Worm (Caenorhabditis elegans) whole organism, L4 larva: ENCODE data around the gene endu-2.

ENCODE experiments used
- T20F7.1 ChIP-seq: fragments of 200-800 bp; sonication (Bioruptor generic); optimal IDR thresholded peaks from 2 replicates; lab custom pipeline; 2018; ENCODE audit warnings: mild to moderate bottlenecking, missing genetic modification characterization, missing compliant biosample characterization
- aha-1 ChIP-seq: fragments of 150-350 bp; peaks from one replicate; lab custom pipeline; 2014; ENCODE audit warnings: missing biosample characterization, missing genetic modification characterization
- ceh-20 ChIP-seq: fragments of 200-800 bp; sonication (Bioruptor generic); IDR thresholded peaks from 2 replicates; pipeline ENCODE4 v1.3.6; 2022; ENCODE audit warnings: missing genetic modification reagents, missing genetic modification characterization, missing compliant biosample characterization
- daf-12 ChIP-seq: fragments of 150-350 bp; optimal IDR thresholded peaks from 2 replicates; lab custom pipeline; 2014; ENCODE audit warnings: missing biosample characterization, missing genetic modification reagents, missing genetic modification characterization
- daf-16 ChIP-seq, 3 experiments: sonication (generic microtip); optimal IDR thresholded peaks; 2 replicates each; lab custom pipeline; 2016 to 2017; ENCODE audit warnings: missing genetic modification characterization in 3 of 3, missing genetic modification reagents in 3 of 3, mild to moderate bottlenecking in 2 of 3, missing compliant biosample characterization in 2 of 3, missing biosample characterization in 1 of 3, moderate library complexity in 1 of 3
- dmd-6 ChIP-seq: fragments of 200-800 bp; sonication (Bioruptor generic); IDR thresholded peaks from 2 replicates; pipeline ENCODE4 v1.3.6; 2022; ENCODE audit warnings: missing genetic modification reagents, missing genetic modification characterization, missing compliant biosample characterization
- dpl-1 ChIP-seq: fragments of 150-350 bp; optimal IDR thresholded peaks from 2 replicates; lab custom pipeline; 2014; ENCODE audit warnings: missing biosample characterization, missing genetic modification reagents, missing genetic modification characterization
- dve-1 ChIP-seq: sonication (generic microtip); optimal IDR thresholded peaks from 2 replicates; lab custom pipeline; 2017; ENCODE audit warnings: antibody characterized with exemption, mild to moderate bottlenecking, missing genetic modification characterization, missing compliant biosample characterization; ENCODE audit not compliant: insufficient read depth
- gei-8 ChIP-seq: fragments of 200-800 bp; sonication (Bioruptor generic); optimal IDR thresholded peaks from 2 replicates; lab custom pipeline; 2018; ENCODE audit warnings: mild to moderate bottlenecking, missing genetic modification characterization, missing compliant biosample characterization
- hlh-11 ChIP-seq: fragments of 200-800 bp; sonication (Bioruptor generic); optimal IDR thresholded peaks from 2 replicates; lab custom pipeline; 2018; ENCODE audit warnings: mild to moderate bottlenecking, missing genetic modification characterization, missing compliant biosample characterization
- hlh-30 ChIP-seq: sonication (generic microtip); optimal IDR thresholded peaks from 2 replicates; lab custom pipeline; 2017; ENCODE audit warnings: antibody characterized with exemption, mild to moderate bottlenecking, missing genetic modification characterization, missing compliant biosample characterization; ENCODE audit not compliant: insufficient read depth
- lin-1 ChIP-seq: fragments of 200-800 bp; sonication (Bioruptor generic); IDR thresholded peaks from 2 replicates; pipeline ENCODE4 v1.3.6; 2022; ENCODE audit warnings: missing genetic modification reagents, missing genetic modification characterization, missing compliant biosample characterization
- lsy-2 ChIP-seq, 2 experiments: fragments of 150-350 bp in 1 of 2; sonication (generic microtip) in 1 of 2; optimal IDR thresholded peaks; 2 replicates each; lab custom pipeline; 2014 to 2017; ENCODE audit warnings: missing biosample characterization in 2 of 2, missing genetic modification characterization in 2 of 2
- madf-5 ChIP-seq, 2 experiments: fragments of 200-800 bp; sonication (Bioruptor generic); IDR thresholded peaks; 2 replicates each; pipeline ENCODE4 v1.3.6; 2022; ENCODE audit warnings: missing compliant biosample characterization in 2 of 2, missing genetic modification characterization in 2 of 2
- madf-9 ChIP-seq: fragments of 200-800 bp; sonication (Bioruptor generic); conservative IDR thresholded peaks from 2 replicates; pipeline ENCODE4 v1.3.6; 2022; ENCODE audit warnings: missing genetic modification reagents, missing genetic modification characterization, missing compliant biosample characterization
- mdl-1 ChIP-seq, 2 experiments: fragments of 150-350 bp in 1 of 2; sonication (generic microtip) in 1 of 2; optimal IDR thresholded peaks; 2 replicates each; lab custom pipeline; 2014 to 2017; ENCODE audit warnings: missing biosample characterization in 2 of 2, missing genetic modification characterization in 2 of 2
- mdt-29 ChIP-seq: fragments of 200-800 bp; sonication (Bioruptor generic); IDR thresholded peaks from 2 replicates; pipeline ENCODE4 v1.3.6; 2022; ENCODE audit warnings: missing genetic modification reagents, missing genetic modification characterization, missing compliant biosample characterization
- mep-1 ChIP-seq: fragments of 150-350 bp; sonication (generic microtip); optimal IDR thresholded peaks from 3 replicates; lab custom pipeline; 2014; ENCODE audit warnings: missing biosample characterization, missing genetic modification characterization
- mes-2 ChIP-seq: sonication (generic microtip); optimal IDR thresholded peaks from 2 replicates; lab custom pipeline; 2016; ENCODE audit warnings: missing genotype, mild to moderate bottlenecking, missing genetic modification characterization, missing compliant biosample characterization; ENCODE audit not compliant: poor library complexity, severe bottlenecking
- mxl-3 ChIP-seq: fragments of 200-800 bp; sonication (Bioruptor generic); optimal IDR thresholded peaks from 2 replicates; lab custom pipeline; 2018; ENCODE audit warnings: mild to moderate bottlenecking, missing genetic modification characterization, missing compliant biosample characterization
- nhr-10 ChIP-seq: fragments of 150-350 bp; optimal IDR thresholded peaks from 2 replicates; lab custom pipeline; 2014; ENCODE audit warnings: missing biosample characterization, missing genetic modification characterization
- nhr-28 ChIP-seq: fragments of 150-350 bp; optimal IDR thresholded peaks from 2 replicates; lab custom pipeline; 2014; ENCODE audit warnings: missing biosample characterization, missing genetic modification characterization
- nhr-41 ChIP-seq: fragments of 200-800 bp; sonication (Bioruptor generic); IDR thresholded peaks from 2 replicates; pipeline ENCODE4 v1.3.6; 2022; ENCODE audit warnings: missing genetic modification reagents, missing genetic modification characterization, missing compliant biosample characterization
- nhr-48 ChIP-seq: sonication (generic microtip); optimal IDR thresholded peaks from 2 replicates; lab custom pipeline; 2016; ENCODE audit warnings: mild to moderate bottlenecking, missing genetic modification characterization, missing compliant biosample characterization
- nhr-77 ChIP-seq: fragments of 150-350 bp; optimal IDR thresholded peaks from 2 replicates; lab custom pipeline; 2014; ENCODE audit warnings: missing biosample characterization, missing genetic modification characterization
- php-3 ChIP-seq: fragments of 200-800 bp; sonication (Bioruptor generic); IDR thresholded peaks from 2 replicates; pipeline ENCODE4 v1.3.6; 2022; ENCODE audit warnings: missing genetic modification reagents, missing genetic modification characterization, missing compliant biosample characterization
- pqm-1 ChIP-seq: sonication (generic microtip); optimal IDR thresholded peaks from 2 replicates; lab custom pipeline; 2017; ENCODE audit warnings: missing biosample characterization, missing genetic modification characterization
- sdz-12 ChIP-seq: fragments of 200-800 bp; sonication (Bioruptor generic); optimal IDR thresholded peaks from 2 replicates; lab custom pipeline; 2018; ENCODE audit warnings: mild to moderate bottlenecking, missing genetic modification characterization, missing compliant biosample characterization
- tag-97 ChIP-seq: fragments of 200-800 bp; sonication (Bioruptor generic); IDR thresholded peaks from 2 replicates; pipeline ENCODE4 v1.3.6; 2022; ENCODE audit warnings: missing genetic modification characterization, missing compliant biosample characterization
- unc-39 ChIP-seq: sonication (generic microtip); optimal IDR thresholded peaks from 2 replicates; lab custom pipeline; 2017; ENCODE audit warnings: missing biosample characterization, missing genetic modification characterization
- unc-62 ChIP-seq, 3 experiments: fragments of 150-350 bp in 1 of 3; sonication (generic microtip); optimal IDR thresholded peaks in 2 of 3; peaks in 1 of 3; 1 replicate in 1 of 3; 2 replicates in 2 of 3; lab custom pipeline; 2014 to 2017; ENCODE audit warnings: missing biosample characterization in 3 of 3, missing genetic modification characterization in 3 of 3, missing genetic modification reagents in 3 of 3, missing genotype in 1 of 3
- zip-2 ChIP-seq: fragments of 150-350 bp; optimal IDR thresholded peaks from 2 replicates; lab custom pipeline; 2014; ENCODE audit warnings: missing biosample characterization, missing genetic modification characterization
- ztf-7 ChIP-seq: fragments of 150-350 bp; optimal IDR thresholded peaks from 2 replicates; lab custom pipeline; 2014; ENCODE audit warnings: missing biosample characterization, missing genetic modification characterization

The endu-2 gene

ce11 chrX:8210999-8211398 lies 31.1 kb upstream of the endu-2 start, which contains the start of gene cdd-1:
Gene cdd-1, minus strand, starts transcription at chrX:8211149.
- TF ChIP-seq unc-39 (tag; lab: Kevin White, UChicago) (no peak), nhr-28 (tag; lab: Kevin White, UChicago) (peak; percentile 53), dmd-6 (GFP tag; lab: Robert Waterston, UW) (peak; percentile 53; the same call in 1 of the 2 replicates), madf-9 (no peak), T20F7.1 (GFP tag; lab: Kevin White, UChicago) (peak; percentile 40), mep-1 (peak; percentile 54), lin-1 (GFP tag; lab: Robert Waterston, UW) (peak; percentile 61; the same call in 1 of the 2 replicates), hlh-11 (tag; lab: Kevin White, UChicago) (peak; percentile 71), nhr-77 (tag; lab: Kevin White, UChicago) (peak; percentile 54), lsy-2 (tag; optimal IDR thresholded peaks at IDR 0.05; lab: Kevin White, UChicago) (peak in 1 of 2 experiments; percentile 45), hlh-30 (peak; percentile 64), daf-16 (GFP tag; optimal IDR thresholded peaks at IDR 0.05; lab: Kevin White, UChicago) (no peak), daf-16 (tag; optimal IDR thresholded peaks at IDR 0.05; lab: Kevin White, UChicago) (peak; percentile 77), unc-62 (GFP tag; optimal IDR thresholded peaks at IDR 0.05 in 1 of 2; lab: Kevin White, UChicago) (peak in 1 of 2 experiments; percentile 47), unc-62 (tag; optimal IDR thresholded peaks at IDR 0.05; lab: Kevin White, UChicago) (no peak), mxl-3 (GFP tag; lab: Kevin White, UChicago) (peak; percentile 73), tag-97 (GFP tag; lab: Robert Waterston, UW) (no peak), mdt-29 (GFP tag; lab: Robert Waterston, UW) (peak; percentile 78), php-3 (GFP tag; lab: Robert Waterston, UW) (peak; percentile 97), gei-8 (peak; percentile 28), mes-2 (no peak), sdz-12 (GFP tag; lab: Kevin White, UChicago) (no peak), nhr-41 (GFP tag; lab: Robert Waterston, UW) (0 out of 2 replicates have a peak, but pooled peaks have one; percentile 6), mdl-1 (tag; optimal IDR thresholded peaks at IDR 0.05; lab: Kevin White, UChicago) (peak in 1 of 2 experiments; percentile 67), pqm-1 (tag; lab: Kevin White, UChicago) (peak; percentile 36), nhr-48 (tag; lab: Kevin White, UChicago) (peak; percentile 47), ceh-20 (GFP tag; lab: Robert Waterston, UW) (peak; percentile 73), dve-1 (tag; lab: Kevin White, UChicago) (peak; percentile 75)

- TF ChIP-seq madf-5 (GFP tag; IDR thresholded peaks at IDR 0.05; lab: Robert Waterston, UW) = no peak
- TF ChIP-seq sdz-12 (GFP tag; lab: Kevin White, UChicago) = no peak
- no peak for TF ChIP-seq zip-2 (tag; lab: Kevin White, UChicago)
- no peak for TF ChIP-seq nhr-10
- TF ChIP-seq aha-1 (tag; lab: Kevin White, UChicago) = peak; percentile 91
Observed at ce11 chrX:8214424-8215115, 27.5 kb upstream of the endu-2 start, which contains the start of gene C47D2.1. Gene C47D2.1, plus strand, starts transcription at chrX:8215065.

- no peak for TF ChIP-seq dpl-1 (GFP tag; lab: Kevin White, UChicago)
- no peak for TF ChIP-seq ztf-7 (tag; lab: Kevin White, UChicago)
- TF ChIP-seq aha-1 (tag; lab: Kevin White, UChicago) = peak; percentile 42
- no peak for TF ChIP-seq daf-12 (tag; lab: Kevin White, UChicago)
- no peak for TF ChIP-seq pqm-1 (tag; lab: Kevin White, UChicago)
- peak in 1 of 2 experiments; percentile 90 for TF ChIP-seq unc-62 (GFP tag; optimal IDR thresholded peaks at IDR 0.05 in 1 of 2; lab: Kevin White, UChicago)
- TF ChIP-seq unc-62 (tag; optimal IDR thresholded peaks at IDR 0.05; lab: Kevin White, UChicago) = no peak
Observed at ce11 chrX:8216957-8217356, 25.1 kb upstream of the endu-2 start.
